Worm (Caenorhabditis elegans) whole organism, L4 larva: ENCODE results near the gene spp-7.
A peak's percentile ranks its signal among the peaks of the same experiment; 100 is the strongest.

Experiments used
- D1046.2 ChIP-seq: fragments of 200-800 bp; sonication (Bioruptor generic); IDR thresholded peaks from 2 replicates; pipeline ENCODE4 v1.3.6; 2022; ENCODE audit warnings: missing genetic modification characterization, missing compliant biosample characterization
- F10B5.3 ChIP-seq: sonication (generic microtip); optimal IDR thresholded peaks from 2 replicates; lab custom pipeline; 2016; ENCODE audit warnings: mild to moderate bottlenecking, missing genetic modification characterization, missing compliant biosample characterization
- F37D6.2 ChIP-seq: sonication (generic microtip); optimal IDR thresholded peaks from 2 replicates; lab custom pipeline; 2016; ENCODE audit warnings: mild to moderate bottlenecking, missing genetic modification characterization, missing compliant biosample characterization
- F49E8.2 ChIP-seq: sonication (generic microtip); optimal IDR thresholded peaks from 2 replicates; lab custom pipeline; 2016; ENCODE audit warnings: missing compliant biosample characterization, mild to moderate bottlenecking, missing genetic modification characterization, borderline replicate concordance
- T20F7.1 ChIP-seq: fragments of 200-800 bp; sonication (Bioruptor generic); optimal IDR thresholded peaks from 2 replicates; lab custom pipeline; 2018; ENCODE audit warnings: mild to moderate bottlenecking, missing genetic modification characterization, missing compliant biosample characterization
- Y105C5A.15 ChIP-seq: fragments of 200-800 bp; sonication (Bioruptor generic); IDR thresholded peaks from 2 replicates; pipeline ENCODE4 v1.3.6; 2022; ENCODE audit warnings: missing genetic modification characterization, missing compliant biosample characterization
- Y48G9A.11 ChIP-seq: fragments of 200-800 bp; sonication (Bioruptor generic); IDR thresholded peaks from 2 replicates; pipeline ENCODE4 v1.3.6; 2022; ENCODE audit warnings: missing genetic modification reagents, missing genetic modification characterization, missing compliant biosample characterization
- Y5F2A.4 ChIP-seq: fragments of 200-800 bp; sonication (Bioruptor generic); optimal IDR thresholded peaks from 2 replicates; lab custom pipeline; 2018; ENCODE audit warnings: mild to moderate bottlenecking, missing genetic modification characterization, missing compliant biosample characterization
- Y75B8A.6 ChIP-seq: fragments of 200-800 bp; sonication (Bioruptor generic); IDR thresholded peaks from 2 replicates; pipeline ENCODE4 v1.3.6; 2022; ENCODE audit warnings: missing genetic modification reagents, missing genetic modification characterization, missing compliant biosample characterization
- aly-2 ChIP-seq: sonication (generic microtip); optimal IDR thresholded peaks from 2 replicates; lab custom pipeline; 2018; ENCODE audit warnings: missing biosample characterization, missing genetic modification characterization
- arid-1 ChIP-seq: fragments of 200-800 bp; sonication (Bioruptor generic); conservative IDR thresholded peaks from 2 replicates; pipeline ENCODE4 v1.3.6; 2022; ENCODE audit warnings: missing genetic modification reagents, missing genetic modification characterization, missing compliant biosample characterization
- ceh-32 ChIP-seq: sonication (generic microtip); optimal IDR thresholded peaks from 2 replicates; lab custom pipeline; 2016; ENCODE audit warnings: mild to moderate bottlenecking, missing genetic modification characterization, missing compliant biosample characterization; ENCODE audit not compliant: poor library complexity
- ceh-44 ChIP-seq: fragments of 200-800 bp; sonication (Bioruptor generic); IDR thresholded peaks from 2 replicates; pipeline ENCODE4 v1.3.6; 2022; ENCODE audit warnings: missing genetic modification reagents, missing genetic modification characterization, missing compliant biosample characterization
- ces-1 ChIP-seq: fragments of 150-350 bp; sonication (generic microtip); optimal IDR thresholded peaks from 4 replicates; lab custom pipeline; 2014; ENCODE audit warnings: missing biosample characterization, missing genetic modification reagents, missing genetic modification characterization
- ctbp-1 ChIP-seq: fragments of 200-800 bp; sonication (Bioruptor generic); IDR thresholded peaks from 2 replicates; pipeline ENCODE4 v1.3.6; 2022; ENCODE audit warnings: missing genetic modification reagents, missing genetic modification characterization, missing compliant biosample characterization
- daf-16 ChIP-seq, 3 experiments: sonication (generic microtip); optimal IDR thresholded peaks; 2 replicates each; lab custom pipeline; 2016 to 2017; ENCODE audit warnings: missing genetic modification characterization in 3 of 3, missing genetic modification reagents in 3 of 3, mild to moderate bottlenecking in 2 of 3, missing compliant biosample characterization in 2 of 3, missing biosample characterization in 1 of 3, moderate library complexity in 1 of 3
- dmd-6 ChIP-seq: fragments of 200-800 bp; sonication (Bioruptor generic); IDR thresholded peaks from 2 replicates; pipeline ENCODE4 v1.3.6; 2022; ENCODE audit warnings: missing genetic modification reagents, missing genetic modification characterization, missing compliant biosample characterization
- dpl-1 ChIP-seq: fragments of 150-350 bp; optimal IDR thresholded peaks from 2 replicates; lab custom pipeline; 2014; ENCODE audit warnings: missing biosample characterization, missing genetic modification reagents, missing genetic modification characterization
- egl-27 ChIP-seq: sonication (generic microtip); optimal IDR thresholded peaks from 3 replicates; lab custom pipeline; 2017; ENCODE audit warnings: missing biosample characterization, missing genetic modification reagents, missing genetic modification characterization
- fkh-10 ChIP-seq: fragments of 150-350 bp; optimal IDR thresholded peaks from 2 replicates; lab custom pipeline; 2014; ENCODE audit warnings: missing biosample characterization, missing genetic modification reagents, missing genetic modification characterization
- gei-8 ChIP-seq: fragments of 200-800 bp; sonication (Bioruptor generic); optimal IDR thresholded peaks from 2 replicates; lab custom pipeline; 2018; ENCODE audit warnings: mild to moderate bottlenecking, missing genetic modification characterization, missing compliant biosample characterization
- hlh-11 ChIP-seq: fragments of 200-800 bp; sonication (Bioruptor generic); optimal IDR thresholded peaks from 2 replicates; lab custom pipeline; 2018; ENCODE audit warnings: mild to moderate bottlenecking, missing genetic modification characterization, missing compliant biosample characterization
- hlh-30 ChIP-seq: sonication (generic microtip); optimal IDR thresholded peaks from 2 replicates; lab custom pipeline; 2017; ENCODE audit warnings: antibody characterized with exemption, mild to moderate bottlenecking, missing genetic modification characterization, missing compliant biosample characterization; ENCODE audit not compliant: insufficient read depth
- jun-1 ChIP-seq: fragments of 150-350 bp; optimal IDR thresholded peaks from 2 replicates; lab custom pipeline; 2014; ENCODE audit warnings: missing biosample characterization, missing genetic modification reagents, missing genetic modification characterization
- lin-39 ChIP-seq: fragments of 150-350 bp; optimal IDR thresholded peaks from 2 replicates; lab custom pipeline; 2014; ENCODE audit warnings: missing biosample characterization, missing genetic modification reagents, missing genetic modification characterization
- lsy-2 ChIP-seq, 2 experiments: fragments of 150-350 bp in 1 of 2; sonication (generic microtip) in 1 of 2; optimal IDR thresholded peaks; 2 replicates each; lab custom pipeline; 2014 to 2017; ENCODE audit warnings: missing biosample characterization in 2 of 2, missing genetic modification characterization in 2 of 2
- madf-9 ChIP-seq: fragments of 200-800 bp; sonication (Bioruptor generic); conservative IDR thresholded peaks from 2 replicates; pipeline ENCODE4 v1.3.6; 2022; ENCODE audit warnings: missing genetic modification reagents, missing genetic modification characterization, missing compliant biosample characterization
- mes-2 ChIP-seq: sonication (generic microtip); optimal IDR thresholded peaks from 2 replicates; lab custom pipeline; 2016; ENCODE audit warnings: missing genotype, mild to moderate bottlenecking, missing genetic modification characterization, missing compliant biosample characterization; ENCODE audit not compliant: poor library complexity, severe bottlenecking
- mxl-3 ChIP-seq: fragments of 200-800 bp; sonication (Bioruptor generic); optimal IDR thresholded peaks from 2 replicates; lab custom pipeline; 2018; ENCODE audit warnings: mild to moderate bottlenecking, missing genetic modification characterization, missing compliant biosample characterization
- nhr-102 ChIP-seq: sonication (generic microtip); optimal IDR thresholded peaks from 2 replicates; lab custom pipeline; 2016; ENCODE audit warnings: mild to moderate bottlenecking, missing genetic modification characterization, moderate library complexity, missing compliant biosample characterization
- nhr-111 ChIP-seq: fragments of 200-800 bp; sonication (Bioruptor generic); optimal IDR thresholded peaks from 2 replicates; lab custom pipeline; 2018; ENCODE audit warnings: mild to moderate bottlenecking, missing genetic modification characterization, missing compliant biosample characterization
- nhr-25 ChIP-seq: sonication (generic microtip); optimal IDR thresholded peaks from 2 replicates; lab custom pipeline; 2017; ENCODE audit warnings: missing genetic modification characterization, mild to moderate bottlenecking, missing compliant biosample characterization, antibody characterized with exemption, moderate library complexity, borderline replicate concordance; ENCODE audit not compliant: insufficient read depth
- nhr-42 ChIP-seq: fragments of 200-800 bp; sonication (Bioruptor generic); IDR thresholded peaks from 2 replicates; pipeline ENCODE4 v1.3.6; 2022; ENCODE audit warnings: missing genetic modification characterization, missing compliant biosample characterization
- nhr-48 ChIP-seq: sonication (generic microtip); optimal IDR thresholded peaks from 2 replicates; lab custom pipeline; 2016; ENCODE audit warnings: mild to moderate bottlenecking, missing genetic modification characterization, missing compliant biosample characterization
- nhr-6 ChIP-seq: fragments of 150-350 bp; optimal IDR thresholded peaks from 2 replicates; lab custom pipeline; 2014; ENCODE audit warnings: missing biosample characterization, missing genetic modification characterization
- pha-4 ChIP-seq, 2 experiments: fragments of 150-350 bp in 1 of 2; fragments of 200-800 bp in 1 of 2; sonication (Bioruptor generic) in 1 of 2; IDR thresholded peaks in 1 of 2; optimal IDR thresholded peaks in 1 of 2; 2 replicates each; pipeline versions ENCODE4 v1.3.6 to Lab custom; 2014 to 2022; ENCODE audit warnings: missing genetic modification characterization in 2 of 2, missing genetic modification reagents in 2 of 2, missing biosample characterization in 1 of 2, missing compliant biosample characterization in 1 of 2
- pqm-1 ChIP-seq: sonication (generic microtip); optimal IDR thresholded peaks from 2 replicates; lab custom pipeline; 2017; ENCODE audit warnings: missing biosample characterization, missing genetic modification characterization
- saeg-2 ChIP-seq: fragments of 200-800 bp; sonication (Bioruptor generic); IDR thresholded peaks from 2 replicates; pipeline ENCODE4 v1.3.6; 2022; ENCODE audit warnings: missing genetic modification reagents, missing genetic modification characterization, missing compliant biosample characterization
- sdz-12 ChIP-seq: fragments of 200-800 bp; sonication (Bioruptor generic); optimal IDR thresholded peaks from 2 replicates; lab custom pipeline; 2018; ENCODE audit warnings: mild to moderate bottlenecking, missing genetic modification characterization, missing compliant biosample characterization
- set-16 ChIP-seq: fragments of 200-800 bp; sonication (Bioruptor generic); IDR thresholded peaks from 2 replicates; pipeline ENCODE4 v1.3.6; 2022; ENCODE audit warnings: missing genetic modification reagents, missing genetic modification characterization, missing compliant biosample characterization
- skn-1 ChIP-seq: fragments of 150-350 bp; optimal IDR thresholded peaks from 2 replicates; lab custom pipeline; 2014; ENCODE audit warnings: missing biosample characterization, missing genetic modification characterization
- snpc-1.2 ChIP-seq: fragments of 200-800 bp; sonication (Bioruptor generic); IDR thresholded peaks from 2 replicates; pipeline ENCODE4 v1.3.6; 2022; ENCODE audit warnings: missing genetic modification reagents, missing genetic modification characterization, missing compliant biosample characterization
- snpc-4 ChIP-seq: fragments of 150-350 bp; optimal IDR thresholded peaks from 2 replicates; lab custom pipeline; 2014; ENCODE audit warnings: missing biosample characterization, missing genetic modification characterization
- spr-1 ChIP-seq: sonication (generic microtip); optimal IDR thresholded peaks from 2 replicates; lab custom pipeline; 2016; ENCODE audit warnings: mild to moderate bottlenecking, missing genetic modification characterization, missing compliant biosample characterization
- unc-130 ChIP-seq: sonication (generic microtip); optimal IDR thresholded peaks from 2 replicates; lab custom pipeline; 2016; ENCODE audit warnings: missing genetic modification reagents, missing genetic modification characterization, missing compliant biosample characterization
- zag-1 ChIP-seq: fragments of 150-350 bp; optimal IDR thresholded peaks from 2 replicates; lab custom pipeline; 2014; ENCODE audit warnings: missing biosample characterization, missing genetic modification characterization
- zfp-3 ChIP-seq: fragments of 200-800 bp; sonication (Bioruptor generic); conservative IDR thresholded peaks from 2 replicates; pipeline ENCODE4 v1.3.6; 2022; ENCODE audit warnings: missing genetic modification reagents, missing genetic modification characterization, missing compliant biosample characterization
- zip-11 ChIP-seq: fragments of 200-800 bp; sonication (Bioruptor generic); IDR thresholded peaks from 2 replicates; pipeline ENCODE4 v1.3.6; 2022; ENCODE audit warnings: missing genetic modification characterization, missing compliant biosample characterization
- ztf-11 ChIP-seq: fragments of 150-350 bp; optimal IDR thresholded peaks from 2 replicates; lab custom pipeline; 2014; ENCODE audit warnings: missing biosample characterization, missing genetic modification characterization
- ztf-7 ChIP-seq: fragments of 150-350 bp; optimal IDR thresholded peaks from 2 replicates; lab custom pipeline; 2014; ENCODE audit warnings: missing biosample characterization, missing genetic modification characterization

Gene spp-7

DNA sequence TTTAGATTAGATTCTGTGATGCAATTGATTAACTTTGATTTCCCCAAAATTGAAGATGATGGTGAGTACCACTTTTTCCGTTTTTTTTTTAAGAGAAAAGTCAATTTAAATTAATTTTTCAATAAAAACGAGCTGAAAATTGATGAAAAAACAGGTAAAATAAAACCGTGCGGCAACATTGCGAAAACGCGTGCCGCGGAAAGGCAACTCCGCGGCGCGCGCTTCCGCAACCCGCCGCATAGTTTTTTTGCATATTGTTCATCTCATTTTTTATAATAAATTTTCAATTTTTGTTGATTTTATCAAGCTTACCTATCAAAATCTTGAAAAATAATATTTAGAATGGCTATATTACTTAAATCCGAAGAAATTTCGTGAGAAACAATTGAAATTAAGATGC lies 44.7 kb downstream of the spp-7 start (continued):
- TF ChIP-seq jun-1 (tag; lab: Kevin White, UChicago) (no peak), zip-11 (no peak), nhr-25 (no peak), nhr-102 (tag; lab: Kevin White, UChicago) (no peak), pqm-1 (tag; lab: Kevin White, UChicago) (no peak), daf-16 (GFP tag; optimal IDR thresholded peaks at IDR 0.05; lab: Kevin White, UChicago) (no peak), daf-16 (tag; optimal IDR thresholded peaks at IDR 0.05; lab: Kevin White, UChicago) (no peak), skn-1 (tag; lab: Kevin White, UChicago) (no peak), snpc-4 (tag; lab: Kevin White, UChicago) (no peak), set-16 (GFP tag; lab: Robert Waterston, UW) (no peak), mes-2 (tag; lab: Kevin White, UChicago) (peak; percentile 46), hlh-11 (tag; lab: Kevin White, UChicago) (no peak), sdz-12 (GFP tag; lab: Kevin White, UChicago) (no peak), pha-4 (GFP tag; IDR thresholded peaks at IDR 0.05; lab: Robert Waterston, UW) (peak; percentile 53; the same call in 1 of the 2 replicates), pha-4 (tag; optimal IDR thresholded peaks at IDR 0.05; lab: Kevin White, UChicago) (no peak), saeg-2 (GFP tag; lab: Robert Waterston, UW) (no peak), ztf-11 (no peak), F37D6.2 (tag; lab: Kevin White, UChicago) (no peak), ces-1 (GFP tag; lab: Kevin White, UChicago) (no peak), Y48G9A.11 (GFP tag; lab: Robert Waterston, UW) (no peak), D1046.2 (GFP tag; lab: Robert Waterston, UW) (no peak), ceh-44 (no peak), zag-1 (no peak), lsy-2 (tag; optimal IDR thresholded peaks at IDR 0.05; lab: Kevin White, UChicago) (peak in 1 of 2 experiments; percentile 58), madf-9 (0 out of 2 replicates have a peak, but pooled peaks have one; percentile 36), Y105C5A.15 (no peak), fkh-10 (GFP tag; lab: Kevin White, UChicago) (no peak), egl-27 (no peak), nhr-111 (GFP tag; lab: Kevin White, UChicago) (no peak), nhr-6 (tag; lab: Kevin White, UChicago) (peak; percentile 25), T20F7.1 (no peak), ctbp-1 (GFP tag; lab: Robert Waterston, UW) (no peak), zfp-3 (GFP tag; lab: Robert Waterston, UW) (no peak), Y5F2A.4 (GFP tag; lab: Kevin White, UChicago) (no peak), hlh-30 (no peak), spr-1 (no peak), unc-130 (GFP tag; lab: Kevin White, UChicago) (peak; percentile 2), Y75B8A.6 (no peak), snpc-1.2 (peak; percentile 49; the same call in 1 of the 2 replicates), ztf-7 (tag; lab: Kevin White, UChicago) (no peak), F10B5.3 (tag; lab: Kevin White, UChicago) (no peak), nhr-48 (tag; lab: Kevin White, UChicago) (no peak), dmd-6 (GFP tag; lab: Robert Waterston, UW) (no peak), dpl-1 (GFP tag; lab: Kevin White, UChicago) (peak; percentile 33), nhr-42 (GFP tag; lab: Robert Waterston, UW) (no peak), lin-39 (tag; lab: Kevin White, UChicago) (no peak), aly-2 (tag; lab: Kevin White, UChicago) (no peak), gei-8 (GFP tag; lab: Kevin White, UChicago) (no peak), F49E8.2 (tag; lab: Kevin White, UChicago) (no peak), mxl-3 (GFP tag; lab: Kevin White, UChicago) (no peak), arid-1 (GFP tag; lab: Robert Waterston, UW) (no peak), ceh-32 (tag; lab: Kevin White, UChicago) (no peak)
